Fruit fly (Drosophila melanogaster): Measurements from ENCODE around the gene CG45489.

Gene CG45489

DNA sequence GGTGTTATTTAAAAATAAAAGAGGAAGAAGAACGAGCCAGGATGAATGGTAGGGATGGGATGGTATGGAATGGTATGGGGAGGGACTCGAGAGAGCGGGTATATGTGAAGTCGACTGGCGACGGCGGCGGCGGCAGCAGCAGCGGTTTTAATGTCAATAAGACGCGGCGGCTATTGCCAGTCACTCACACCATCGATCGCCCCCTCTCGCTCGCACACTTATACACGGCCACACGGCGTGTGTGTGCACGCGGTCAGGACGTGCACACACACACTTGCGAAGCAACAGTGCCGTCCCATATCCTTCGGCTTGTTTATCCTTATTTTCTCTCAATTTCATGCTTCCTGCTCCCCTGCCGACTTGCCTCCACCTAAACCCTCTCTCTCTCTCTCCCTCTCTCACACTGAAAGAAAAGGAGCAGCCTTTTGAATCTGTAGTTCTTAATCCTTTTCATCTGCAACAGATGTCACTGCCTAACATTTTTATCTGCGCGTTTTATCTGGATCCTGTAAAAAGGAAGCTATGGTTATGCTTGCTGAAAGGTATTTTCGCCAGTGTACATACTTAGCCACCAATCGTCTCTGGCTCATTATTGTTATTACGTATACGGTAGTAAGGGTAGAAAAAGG lies 39.7 kb downstream of the CG45489 start (continued):
- TF ChIP-seq CG12942 (GFP tag; optimal IDR thresholded peaks at IDR 0.05) (peak; percentile 80), chif (GFP tag; optimal IDR thresholded peaks at IDR 0.05) (peak; percentile 89 to 91), fru (optimal IDR thresholded peaks at IDR 0.05) (no peak), CG2712 (tag; optimal IDR thresholded peaks at IDR 0.05) (peak; percentile 88), prd (optimal IDR thresholded peaks at IDR 0.05) (no peak), prd (GFP tag; IDR thresholded peaks at IDR 0.05) (peak; percentile 94), inv (GFP tag; IDR thresholded peaks at IDR 0.05; ENCODE audit: partially characterized antibody) (no peak), CG12071 (GFP tag; optimal IDR thresholded peaks at IDR 0.05) (peak; percentile 80), sna (GFP tag; IDR thresholded peaks at IDR 0.05; ENCODE audit: partially characterized antibody) (no peak), insv (GFP tag; optimal IDR thresholded peaks at IDR 0.05) (no peak), Hr39 (optimal IDR thresholded peaks at IDR 0.05) (no peak), Dbx (GFP tag; IDR thresholded peaks at IDR 0.05) (peak; percentile 62), bigmax (GFP tag; optimal IDR thresholded peaks at IDR 0.05) (no peak), CG6654 (GFP tag; optimal IDR thresholded peaks at IDR 0.05) (peak; percentile 42), CG4730 (GFP tag; IDR thresholded peaks at IDR 0.05) (peak; percentile 73), cg (GFP tag; optimal IDR thresholded peaks at IDR 0.05) (peak; percentile 33), CG9215 (GFP tag; IDR thresholded peaks at IDR 0.05) (peak; percentile 75), fu2 (GFP tag; optimal IDR thresholded peaks at IDR 0.05) (peak; percentile 85), CG8388 (GFP tag; optimal IDR thresholded peaks at IDR 0.05) (peak; percentile 77), Rfx (GFP tag; IDR thresholded peaks at IDR 0.05) (peak; percentile 87), ase (GFP tag; IDR thresholded peaks at IDR 0.05) (peak; percentile 13; the same call in 1 of the 3 replicates), CG17328 (GFP tag; IDR thresholded peaks at IDR 0.05) (peak; percentile 87), pum (GFP tag; optimal IDR thresholded peaks at IDR 0.05) (peak; percentile 88), nerfin-2 (GFP tag; IDR thresholded peaks at IDR 0.05; ENCODE audit: partially characterized antibody) (no peak), Camta (GFP tag; optimal IDR thresholded peaks at IDR 0.05) (peak; percentile 80), tx (GFP tag; optimal IDR thresholded peaks at IDR 0.05) (peak; percentile 83), CG1024 (GFP tag; IDR thresholded peaks at IDR 0.05) (peak; percentile 65; the same call in 1 of the 2 replicates), CG4617 (GFP tag; optimal IDR thresholded peaks at IDR 0.05; ENCODE audit: borderline replicate concordance) (peak; percentile 56), pita (GFP tag; optimal IDR thresholded peaks at IDR 0.05) (no peak), CG12659 (GFP tag; optimal IDR thresholded peaks at IDR 0.05) (peak; percentile 72), Hsf (GFP tag; optimal IDR thresholded peaks at IDR 0.05) (peak; percentile 89), unc-4 (GFP tag; IDR thresholded peaks at IDR 0.05; ENCODE audit: partially characterized antibody) (no peak), ac (GFP tag; optimal IDR thresholded peaks at IDR 0.05) (peak; percentile 76), CG14441 (GFP tag; IDR thresholded peaks at IDR 0.05) (peak; percentile 82), CG17612 (GFP tag; IDR thresholded peaks at IDR 0.05) (peak; percentile 46; the same call in 1 of the 2 replicates), otp (GFP tag; IDR thresholded peaks at IDR 0.05) (peak; percentile 82; the same call in 2 of the 3 replicates), lmd (GFP tag; IDR thresholded peaks at IDR 0.05) (peak; percentile 83), CG3065 (GFP tag; optimal IDR thresholded peaks at IDR 0.05) (peak; percentile 61), Neu2 (GFP tag; optimal IDR thresholded peaks at IDR 0.05; ENCODE audit: borderline replicate concordance) (peak; percentile 78), nom (GFP tag; optimal IDR thresholded peaks at IDR 0.05) (peak; percentile 5), her (GFP tag; optimal IDR thresholded peaks at IDR 0.05) (peak; percentile 86), Rx (GFP tag; IDR thresholded peaks at IDR 0.05) (peak; percentile 76), CG8924 (tag; optimal IDR thresholded peaks at IDR 0.05) (peak; percentile 87), CG15011 (GFP tag; optimal IDR thresholded peaks at IDR 0.05) (peak; percentile 58), knrl (GFP tag; IDR thresholded peaks at IDR 0.05; ENCODE audit: partially characterized antibody) (no peak), jumu (GFP tag; optimal IDR thresholded peaks at IDR 0.05) (peak; percentile 88), CG42726 (GFP tag; IDR thresholded peaks at IDR 0.05; ENCODE audit: partially characterized antibody) (no peak), CG7963 (GFP tag; IDR thresholded peaks at IDR 0.05; ENCODE audit: partially characterized antibody) (no peak), CG14710 (tag; optimal IDR thresholded peaks at IDR 0.05) (peak; percentile 73), CG11398 (GFP tag; optimal IDR thresholded peaks at IDR 0.05) (peak; percentile 83)

Measured in whole organism, embryonic.